Worm (Caenorhabditis elegans) whole organism, early embryonic: ENCODE results near the gene K05F1.6.
"Not testable (repeated sequence)": the region's sequence is repeated elsewhere in the genome, so short reads cannot be mapped to it uniquely, and the experiment has no call there.

Experiments
- B0310.2 ChIP-seq: sonication (generic microtip); optimal IDR thresholded peaks from 2 replicates; lab custom pipeline; 2016; ENCODE audit warnings: mild to moderate bottlenecking, missing genetic modification characterization, missing compliant biosample characterization
- F13C5.2 ChIP-seq: sonication (generic microtip); optimal IDR thresholded peaks from 2 replicates; lab custom pipeline; 2017; ENCODE audit warnings: mild to moderate bottlenecking, missing genetic modification characterization, inconsistent platforms, missing compliant biosample characterization
- aly-1 ChIP-seq: sonication (generic microtip); optimal IDR thresholded peaks from 2 replicates; lab custom pipeline; 2016; ENCODE audit warnings: missing genetic modification characterization, missing compliant biosample characterization
- ama-1 ChIP-seq: fragments of 150-350 bp; optimal IDR thresholded peaks from 2 replicates; lab custom pipeline; 2014
- ceh-13 ChIP-seq: fragments of 200-800 bp; sonication (Bioruptor generic); optimal IDR thresholded peaks from 2 replicates; lab custom pipeline; 2018; ENCODE audit warnings: mild to moderate bottlenecking, missing genetic modification characterization, missing compliant biosample characterization
- ceh-36 ChIP-seq: sonication (generic microtip); optimal IDR thresholded peaks from 2 replicates; lab custom pipeline; 2016; ENCODE audit warnings: missing genetic modification characterization, inconsistent platforms, missing compliant biosample characterization
- ets-7 ChIP-seq: sonication (generic microtip); optimal IDR thresholded peaks from 2 replicates; lab custom pipeline; 2016; ENCODE audit warnings: missing genotype, missing genetic modification characterization, missing compliant biosample characterization
- flt-1 ChIP-seq: fragments of 200-800 bp; sonication (Bioruptor generic); IDR thresholded peaks from 2 replicates; pipeline ENCODE4 v1.3.6; 2022; ENCODE audit warnings: missing genetic modification characterization, missing compliant biosample characterization
- hmbx-1 ChIP-seq: sonication (generic microtip); optimal IDR thresholded peaks from 2 replicates; lab custom pipeline; 2016; ENCODE audit warnings: mild to moderate bottlenecking, missing genetic modification characterization, missing compliant biosample characterization
- hmg-4 ChIP-seq: fragments of 200-800 bp; sonication (Bioruptor generic); optimal IDR thresholded peaks from 2 replicates; lab custom pipeline; 2018; ENCODE audit warnings: mild to moderate bottlenecking, missing genetic modification characterization, missing compliant biosample characterization
- hnd-1 ChIP-seq: sonication (generic microtip); optimal IDR thresholded peaks from 2 replicates; lab custom pipeline; 2016; ENCODE audit warnings: missing genetic modification characterization, missing compliant biosample characterization
- pes-1 ChIP-seq: fragments of 200-800 bp; sonication (Bioruptor generic); IDR thresholded peaks from 2 replicates; pipeline ENCODE4 v1.3.6; 2022; ENCODE audit warnings: missing genetic modification reagents, missing genetic modification characterization, missing compliant biosample characterization
- scrt-1 ChIP-seq: fragments of 200-800 bp; sonication (Bioruptor generic); IDR thresholded peaks from 2 replicates; pipeline ENCODE4 v1.3.6; 2022; ENCODE audit warnings: missing genetic modification characterization, missing compliant biosample characterization
- sea-1 ChIP-seq: fragments of 200-800 bp; sonication (Bioruptor generic); conservative IDR thresholded peaks from 2 replicates; pipeline ENCODE4 v1.3.6; 2022; ENCODE audit warnings: missing genetic modification characterization, missing compliant biosample characterization
- tbx-11 ChIP-seq: fragments of 200-800 bp; sonication (Bioruptor generic); IDR thresholded peaks from 2 replicates; pipeline ENCODE4 v1.3.6; 2022; ENCODE audit warnings: missing genetic modification characterization, missing compliant biosample characterization
- tbx-37 ChIP-seq: fragments of 200-800 bp; sonication (Bioruptor generic); conservative IDR thresholded peaks from 2 replicates; pipeline ENCODE4 v1.3.6; 2022; ENCODE audit warnings: missing genetic modification reagents, missing genetic modification characterization, missing compliant biosample characterization
- tra-4 ChIP-seq: sonication (generic microtip); optimal IDR thresholded peaks from 2 replicates; lab custom pipeline; 2017; ENCODE audit warnings: missing genetic modification characterization, missing compliant biosample characterization

Gene K05F1.6

ce11 chrII:5757656-5758055 is 24.7 kb upstream of the K05F1.6 start, which contains the start of the genes F10C1.3 and F10C1.23:
F10C1.3 (minus strand) TSS chrII:5757756.
F10C1.23 (plus strand) TSS chrII:5758040.
- TF ChIP-seq aly-1 (tag; lab: Kevin White, UChicago); ceh-13 (GFP tag; lab: Kevin White, UChicago); ets-7: not testable (repeated sequence)

ce11 chrII:5765318-5765717 is 17.0 kb upstream of the K05F1.6 start, which contains the start of gene ifb-1:
ifb-1 (plus strand) TSS chrII:5765618.
- TF ChIP-seq hmg-4 (GFP tag; lab: Kevin White, UChicago) (no peak), hmbx-1 (tag; lab: Kevin White, UChicago) (no peak), ceh-13 (GFP tag; lab: Kevin White, UChicago) (no peak), ceh-36 (tag; lab: Kevin White, UChicago) (no peak), tbx-11 (GFP tag; lab: Robert Waterston, UW) (no peak), ama-1 (no peak), sea-1 (GFP tag; lab: Robert Waterston, UW) (no peak), scrt-1 (GFP tag; lab: Robert Waterston, UW) (no peak), flt-1 (no peak), tbx-37 (GFP tag; lab: Robert Waterston, UW) (no peak), pes-1 (no peak), ets-7 (no peak)

DNA sequence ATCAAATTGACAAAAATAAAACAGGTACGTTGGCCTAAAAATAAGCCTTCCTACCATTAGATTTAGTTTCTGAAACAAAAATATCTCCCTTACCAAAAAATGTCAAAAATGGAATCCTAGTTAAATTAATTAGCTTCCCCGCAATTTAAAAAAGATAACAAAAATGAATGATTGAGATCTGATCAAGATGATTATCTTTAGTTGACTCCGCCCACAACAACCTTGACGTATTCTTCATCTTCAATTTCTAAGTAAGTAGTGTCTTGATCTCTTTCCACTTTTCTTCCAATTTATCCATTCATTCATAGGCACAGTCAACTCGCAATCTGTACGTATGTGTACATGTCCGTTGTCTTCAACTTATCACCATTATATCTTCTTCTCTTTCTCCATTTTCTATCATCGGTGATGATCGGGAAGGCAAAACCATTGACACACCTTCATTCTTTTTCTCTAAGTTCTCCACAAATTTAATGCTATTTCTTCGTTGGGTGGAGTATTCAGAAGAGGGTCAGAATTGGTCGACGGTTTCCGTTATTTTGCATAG is 14.0 kb upstream of the K05F1.6 start:
- TF ChIP-seq tbx-11 (GFP tag; lab: Robert Waterston, UW) (no peak), F13C5.2 (no peak), tra-4 (tag; lab: Kevin White, UChicago) (no peak), pes-1 (no peak), tbx-37 (GFP tag; lab: Robert Waterston, UW) (no peak)

DNA sequence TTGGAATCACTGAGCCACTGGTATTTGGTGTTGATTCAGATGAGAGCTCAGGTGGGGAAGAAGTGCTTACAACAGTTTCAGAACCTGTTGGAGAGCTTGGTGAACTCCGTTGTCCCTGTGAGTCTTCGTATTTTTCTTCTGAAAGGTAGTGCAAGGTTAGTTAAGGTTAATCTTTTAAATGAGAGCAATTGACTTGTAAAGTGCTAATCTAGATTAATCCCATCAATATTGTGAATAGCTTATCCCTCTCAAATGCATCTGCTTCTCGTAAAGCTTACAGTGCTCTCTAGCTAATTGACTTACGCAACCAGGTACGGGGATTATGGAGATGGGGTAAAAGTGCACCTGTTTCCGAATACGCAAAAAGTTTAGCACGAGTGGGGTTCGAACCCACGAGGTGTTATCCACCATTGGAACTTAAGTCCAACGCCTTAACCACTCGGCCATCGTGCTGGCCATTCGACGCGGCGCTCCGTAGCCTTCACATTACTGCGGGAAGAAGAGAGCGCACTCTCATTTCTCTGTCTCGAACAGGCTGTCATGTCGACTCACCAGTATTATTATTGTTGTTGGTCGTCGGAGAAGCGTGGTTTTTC is 9.7 kb upstream of the K05F1.6 start:
- TF ChIP-seq F13C5.2 (peak; percentile 66), hnd-1 (tag; lab: Kevin White, UChicago) (peak; percentile 59), ceh-36 (tag; lab: Kevin White, UChicago) (peak; percentile 89), flt-1 (peak; percentile 56; the same call in 1 of the 2 replicates), pes-1 (peak; percentile 78), hmg-4 (GFP tag; lab: Kevin White, UChicago) (peak; percentile 62), B0310.2 (peak; percentile 47), ceh-13 (GFP tag; lab: Kevin White, UChicago) (peak; percentile 38), tbx-11 (GFP tag; lab: Robert Waterston, UW) (peak; percentile 78), tbx-37 (GFP tag; lab: Robert Waterston, UW) (peak; percentile 64), tra-4 (tag; lab: Kevin White, UChicago) (no peak), ets-7 (no peak), scrt-1 (GFP tag; lab: Robert Waterston, UW) (peak; percentile 75), hmbx-1 (tag; lab: Kevin White, UChicago) (no peak), aly-1 (tag; lab: Kevin White, UChicago) (no peak)

ce11 chrII:5774120-5774519 is 8.2 kb upstream of the K05F1.6 start, which contains the start of the genes dmd-5 and F10C1.1:
dmd-5 (minus strand) TSS chrII:5774220.
F10C1.1 (plus strand) TSS chrII:5774229.
- no peak for TF ChIP-seq F13C5.2
- no peak for TF ChIP-seq tra-4 (tag; lab: Kevin White, UChicago)
- no peak for TF ChIP-seq hmbx-1 (tag; lab: Kevin White, UChicago)
- no peak for TF ChIP-seq tbx-37 (GFP tag; lab: Robert Waterston, UW)
- no peak for TF ChIP-seq pes-1
- no peak for TF ChIP-seq ama-1
- no peak for TF ChIP-seq ceh-13 (GFP tag; lab: Kevin White, UChicago)
- no peak for TF ChIP-seq tbx-11 (GFP tag; lab: Robert Waterston, UW)
- TF ChIP-seq scrt-1 (GFP tag; lab: Robert Waterston, UW) = no peak
- TF ChIP-seq ets-7 = no peak
- no peak for TF ChIP-seq ceh-36 (tag; lab: Kevin White, UChicago)
- TF ChIP-seq hnd-1 (tag; lab: Kevin White, UChicago) = no peak
- TF ChIP-seq aly-1 (tag; lab: Kevin White, UChicago) = no peak
- TF ChIP-seq B0310.2 = no peak

- TF ChIP-seq B0310.2 (no peak), ets-7 (no peak), tbx-11 (GFP tag; lab: Robert Waterston, UW) (no peak), F13C5.2 (no peak), hmbx-1 (tag; lab: Kevin White, UChicago) (no peak), sea-1 (GFP tag; lab: Robert Waterston, UW) (no peak)
These were observed 7.4 kb upstream of the K05F1.6 start for ce11 chrII:5774879-5775278.

ce11 chrII:5777372-5777771 is 4.9 kb upstream of the K05F1.6 start:
- TF ChIP-seq flt-1 (no peak), hmbx-1 (tag; lab: Kevin White, UChicago) (no peak), hmg-4 (GFP tag; lab: Kevin White, UChicago) (no peak), hnd-1 (tag; lab: Kevin White, UChicago) (no peak), scrt-1 (GFP tag; lab: Robert Waterston, UW) (no peak), ama-1 (no peak), aly-1 (tag; lab: Kevin White, UChicago) (no peak), tra-4 (tag; lab: Kevin White, UChicago) (no peak), tbx-37 (GFP tag; lab: Robert Waterston, UW) (no peak), tbx-11 (GFP tag; lab: Robert Waterston, UW) (no peak)

DNA sequence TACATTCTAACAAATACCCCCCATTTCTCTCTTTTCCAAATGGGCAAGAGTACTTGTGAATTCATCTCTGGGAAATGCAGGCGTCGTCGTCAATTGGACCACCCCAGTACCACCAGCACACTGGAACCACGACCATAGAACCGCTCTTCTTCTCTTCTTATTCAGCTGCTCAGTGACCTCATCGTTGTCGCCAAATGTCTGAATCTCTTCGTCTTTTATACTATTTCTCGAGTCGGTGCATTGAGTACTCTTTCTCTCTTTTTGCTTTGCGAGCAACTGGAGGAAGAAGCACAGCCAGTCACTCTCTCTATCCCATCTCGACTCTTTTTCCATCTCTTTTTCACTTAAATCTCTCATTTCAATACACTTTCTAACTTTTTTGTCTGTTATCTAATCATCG is 2.5 kb upstream of the K05F1.6 start:
- peak; percentile 18 for TF ChIP-seq F13C5.2
- TF ChIP-seq ama-1 = no peak
- no peak for TF ChIP-seq ceh-13 (GFP tag; lab: Kevin White, UChicago)
- TF ChIP-seq ceh-36 (tag; lab: Kevin White, UChicago) = no peak
- no peak for TF ChIP-seq pes-1
- TF ChIP-seq flt-1 = no peak
- TF ChIP-seq B0310.2 = no peak
- no peak for TF ChIP-seq tbx-37 (GFP tag; lab: Robert Waterston, UW)
